1 fruit fly cellular context compared by ENCODE assay signal in the genomic region with DNA sequence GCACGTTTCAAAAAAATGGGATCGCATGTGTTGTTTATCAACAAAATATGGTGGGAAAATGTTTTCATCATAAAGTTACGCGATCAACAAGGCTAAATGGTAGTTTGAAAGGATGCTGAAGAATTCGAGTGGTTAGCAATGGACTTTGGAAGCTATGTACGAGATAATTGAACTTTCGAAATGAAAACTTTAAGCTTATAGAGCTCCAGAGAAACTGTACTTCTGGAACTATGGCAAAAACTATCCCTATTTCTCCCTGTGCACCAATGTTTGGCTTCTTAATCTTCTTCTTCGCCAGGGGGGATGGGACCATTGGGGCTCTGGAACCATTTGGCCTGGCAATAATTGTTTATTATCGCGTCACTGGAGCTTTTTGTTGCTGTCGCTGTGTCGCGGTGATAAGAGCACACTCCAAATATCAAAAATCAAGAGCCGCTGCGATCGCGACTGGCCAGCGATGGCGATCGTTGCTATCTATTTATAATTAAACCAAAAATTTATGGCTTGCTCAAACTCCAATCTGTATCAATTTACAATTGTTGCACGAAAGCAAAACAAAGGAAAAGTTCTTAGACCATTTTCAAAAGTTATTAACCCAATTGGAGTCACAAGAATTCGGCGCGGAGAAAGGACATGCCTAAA.
TF ChIP-seq lines count a peak whose summit lies in the region.

No protein-coding gene starts in this region.

TF ChIP-seq in whole organism, embryonic, 481 proteins besides CTCF, POLR2A, EP300 and RAD21 (continued from another document and continues in another):
- TF ChIP-seq CG16813 (GFP tag; IDR thresholded peaks at IDR 0.05; lab: Robert Waterston, UW; ENCODE audit: partially characterized antibody) (no peak), CG14965 (GFP tag; optimal IDR thresholded peaks at IDR 0.05; lab: Kevin White, UChicago; ENCODE audit: borderline replicate concordance) (no peak), mirr (GFP tag; optimal IDR thresholded peaks at IDR 0.05; lab: Kevin White, UChicago) (peak; percentile 40), corto (GFP tag; optimal IDR thresholded peaks at IDR 0.05; lab: Kevin White, UChicago) (no peak), Doc2 (GFP tag; IDR thresholded peaks at IDR 0.05; lab: Robert Waterston, UW) (no peak), GATAe (GFP tag; conservative IDR thresholded peaks at IDR 0.05; lab: Robert Waterston, UW) (no peak), CoRest (tag; optimal IDR thresholded peaks at IDR 0.05; lab: Kevin White, UChicago) (peak; percentile 65), CG8089 (GFP tag; optimal IDR thresholded peaks at IDR 0.05; lab: Kevin White, UChicago) (no peak), CG1832 (GFP tag; optimal IDR thresholded peaks at IDR 0.05; lab: Kevin White, UChicago) (no peak), CG11696 (GFP tag; IDR thresholded peaks at IDR 0.05; lab: Robert Waterston, UW) (no peak), CG5245 (GFP tag; optimal IDR thresholded peaks at IDR 0.05; lab: Kevin White, UChicago) (no peak), sens-2 (GFP tag; IDR thresholded peaks at IDR 0.05; lab: Robert Waterston, UW) (no peak), H15 (GFP tag; IDR thresholded peaks at IDR 0.05; lab: Robert Waterston, UW) (no peak), chn (GFP tag; optimal IDR thresholded peaks at IDR 0.05; lab: Kevin White, UChicago) (no peak), disco-r (GFP tag; optimal IDR thresholded peaks at IDR 0.05; lab: Kevin White, UChicago) (peak; percentile 11), CG12942 (GFP tag; optimal IDR thresholded peaks at IDR 0.05; lab: Kevin White, UChicago) (no peak), knrl (GFP tag; IDR thresholded peaks at IDR 0.05; lab: Robert Waterston, UW; ENCODE audit: partially characterized antibody) (no peak), CG17186 (GFP tag; optimal IDR thresholded peaks at IDR 0.05; lab: Kevin White, UChicago) (no peak), ewg (GFP tag; optimal IDR thresholded peaks at IDR 0.05; lab: Kevin White, UChicago) (no peak), HLH54F (GFP tag; optimal IDR thresholded peaks at IDR 0.05; lab: Kevin White, UChicago) (peak; percentile 33), Tbp (GFP tag; optimal IDR thresholded peaks at IDR 0.05; lab: Kevin White, UChicago) (no peak), CG13296 (GFP tag; optimal IDR thresholded peaks at IDR 0.05; lab: Kevin White, UChicago) (peak; percentile 53), wek (GFP tag; optimal IDR thresholded peaks at IDR 0.05; lab: Kevin White, UChicago) (no peak), Lim3 (GFP tag; IDR thresholded peaks at IDR 0.05; lab: Robert Waterston, UW) (no peak), CG11695 (GFP tag; IDR thresholded peaks at IDR 0.05; lab: Robert Waterston, UW) (0 out of 3 replicates have a peak, but pooled peaks have one; percentile 47), tap (tag; optimal IDR thresholded peaks at IDR 0.05; lab: Kevin White, UChicago) (no peak), chm (GFP tag; IDR thresholded peaks at IDR 0.05; lab: Robert Waterston, UW) (no peak), Hand (GFP tag; optimal IDR thresholded peaks at IDR 0.05; lab: Kevin White, UChicago) (peak; percentile 51), grau (tag; optimal IDR thresholded peaks at IDR 0.05; lab: Kevin White, UChicago) (peak; percentile 67), klu (GFP tag; IDR thresholded peaks at IDR 0.05; lab: Robert Waterston, UW) (peak; percentile 22; the same call in 1 of the 2 replicates), mld (GFP tag; IDR thresholded peaks at IDR 0.05; lab: Robert Waterston, UW; ENCODE audit: partially characterized antibody) (no peak), pum (GFP tag; optimal IDR thresholded peaks at IDR 0.05; lab: Kevin White, UChicago) (no peak), dan (GFP tag; IDR thresholded peaks at IDR 0.05; lab: Robert Waterston, UW) (no peak), CG14860 (GFP tag; IDR thresholded peaks at IDR 0.05; lab: Robert Waterston, UW; ENCODE audit: partially characterized antibody) (no peak), gsb-n (tag; optimal IDR thresholded peaks at IDR 0.05; lab: Kevin White, UChicago) (no peak), gcm2 (GFP tag; optimal IDR thresholded peaks at IDR 0.05; lab: Kevin White, UChicago) (no peak), insv (GFP tag; optimal IDR thresholded peaks at IDR 0.05; lab: Kevin White, UChicago) (no peak), CG17385 (GFP tag; optimal IDR thresholded peaks at IDR 0.05; lab: Kevin White, UChicago) (peak; percentile 57), zen2 (GFP tag; IDR thresholded peaks at IDR 0.05; lab: Robert Waterston, UW; ENCODE audit: partially characterized antibody) (no peak), rib (GFP tag; IDR thresholded peaks at IDR 0.05; lab: Robert Waterston, UW) (no peak), gem (tag; optimal IDR thresholded peaks at IDR 0.05; lab: Kevin White, UChicago) (peak; percentile 61), CG3065 (GFP tag; optimal IDR thresholded peaks at IDR 0.05; lab: Kevin White, UChicago) (no peak), Hr78 (GFP tag; optimal IDR thresholded peaks at IDR 0.05; lab: Kevin White, UChicago) (no peak), Asciz (GFP tag; optimal IDR thresholded peaks at IDR 0.05; lab: Kevin White, UChicago) (no peak), ftz-f1 (GFP tag; optimal IDR thresholded peaks at IDR 0.05; lab: Kevin White, UChicago) (no peak), CG34224 (GFP tag; IDR thresholded peaks at IDR 0.05; lab: Robert Waterston, UW; ENCODE audit: partially characterized antibody) (no peak), org-1 (GFP tag; optimal IDR thresholded peaks at IDR 0.05; lab: Kevin White, UChicago) (peak; percentile 30), abd-A (tag; optimal IDR thresholded peaks at IDR 0.05; lab: Kevin White, UChicago) (no peak), kah (GFP tag; optimal IDR thresholded peaks at IDR 0.05; lab: Kevin White, UChicago) (no peak), zen (tag; optimal IDR thresholded peaks at IDR 0.05; lab: Kevin White, UChicago) (no peak), kay (GFP tag; optimal IDR thresholded peaks at IDR 0.05; lab: Kevin White, UChicago) (no peak), CG13287 (GFP tag; IDR thresholded peaks at IDR 0.05; lab: Robert Waterston, UW; ENCODE audit: partially characterized antibody) (no peak), Lpt (GFP tag; optimal IDR thresholded peaks at IDR 0.05; lab: Kevin White, UChicago) (no peak), CG2199 (GFP tag; IDR thresholded peaks at IDR 0.05; lab: Robert Waterston, UW) (no peak), CG7963 (GFP tag; IDR thresholded peaks at IDR 0.05; lab: Robert Waterston, UW; ENCODE audit: partially characterized antibody) (no peak), ken (GFP tag; IDR thresholded peaks at IDR 0.05; lab: Robert Waterston, UW) (no peak), Opbp (GFP tag; IDR thresholded peaks at IDR 0.05; lab: Robert Waterston, UW; ENCODE audit: partially characterized antibody) (no peak), Ada2b (GFP tag; IDR thresholded peaks at IDR 0.05; lab: Robert Waterston, UW) (no peak), sqz (GFP tag; optimal IDR thresholded peaks at IDR 0.05; lab: Kevin White, UChicago) (no peak), crp (GFP tag; optimal IDR thresholded peaks at IDR 0.05; lab: Kevin White, UChicago) (no peak), D19A (tag; optimal IDR thresholded peaks at IDR 0.05; lab: Kevin White, UChicago) (no peak), HmgD (GFP tag; optimal IDR thresholded peaks at IDR 0.05; lab: Kevin White, UChicago) (no peak), unpg (GFP tag; optimal IDR thresholded peaks at IDR 0.05; lab: Kevin White, UChicago) (peak; percentile 38), gsb (GFP tag; IDR thresholded peaks at IDR 0.05; lab: Robert Waterston, UW) (no peak), btn (GFP tag; optimal IDR thresholded peaks at IDR 0.05; lab: Kevin White, UChicago) (no peak), CG12744 (GFP tag; optimal IDR thresholded peaks at IDR 0.05; lab: Kevin White, UChicago) (no peak), lilli (GFP tag; optimal IDR thresholded peaks at IDR 0.05; lab: Kevin White, UChicago) (peak; percentile 60), TFAM (GFP tag; optimal IDR thresholded peaks at IDR 0.05; lab: Kevin White, UChicago) (no peak), shn (GFP tag; optimal IDR thresholded peaks at IDR 0.05; lab: Kevin White, UChicago) (peak; percentile 53), Gug (GFP tag; IDR thresholded peaks at IDR 0.05; lab: Robert Waterston, UW) (peak; percentile 21; the same call in 1 of the 4 replicates), dpn (GFP tag; optimal IDR thresholded peaks at IDR 0.05; lab: Kevin White, UChicago) (peak; percentile 15 to 55), CG8359 (GFP tag; optimal IDR thresholded peaks at IDR 0.05; lab: Kevin White, UChicago; ENCODE audit: borderline replicate concordance) (no peak), bsh (GFP tag; optimal IDR thresholded peaks at IDR 0.05; lab: Kevin White, UChicago) (no peak), Awh (GFP tag; IDR thresholded peaks at IDR 0.05; lab: Robert Waterston, UW) (no peak), CG11398 (GFP tag; optimal IDR thresholded peaks at IDR 0.05; lab: Kevin White, UChicago) (no peak), CG3838 (GFP tag; optimal IDR thresholded peaks at IDR 0.05; lab: Kevin White, UChicago) (no peak), ssp (GFP tag; IDR thresholded peaks at IDR 0.05; lab: Robert Waterston, UW) (no peak), CG4360 (GFP tag; IDR thresholded peaks at IDR 0.05; lab: Robert Waterston, UW) (no peak), mam (GFP tag; optimal IDR thresholded peaks at IDR 0.05; lab: Kevin White, UChicago) (peak; percentile 42), dysf (GFP tag; IDR thresholded peaks at IDR 0.05; lab: Robert Waterston, UW) (peak; percentile 73; the same call in 2 of the 3 replicates), CG2875 (GFP tag; optimal IDR thresholded peaks at IDR 0.05; lab: Kevin White, UChicago) (no peak), Adf1 (GFP tag; IDR thresholded peaks at IDR 0.05; lab: Robert Waterston, UW) (no peak), wor (GFP tag; IDR thresholded peaks at IDR 0.05; lab: Robert Waterston, UW) (no peak), CG8478 (optimal IDR thresholded peaks at IDR 0.05; lab: Kevin White, UChicago) (no peak), grn (GFP tag; optimal IDR thresholded peaks at IDR 0.05; lab: Kevin White, UChicago) (peak; percentile 72), luna (GFP tag; optimal IDR thresholded peaks at IDR 0.05; lab: Kevin White, UChicago) (no peak), CG31224 (GFP tag; IDR thresholded peaks at IDR 0.05; lab: Robert Waterston, UW) (0 out of 2 replicates have a peak, but pooled peaks have one; percentile 14), CG18262 (tag; optimal IDR thresholded peaks at IDR 0.05; lab: Kevin White, UChicago) (no peak), HLH3B (GFP tag; IDR thresholded peaks at IDR 0.05; lab: Robert Waterston, UW) (no peak), Atf3 (GFP tag; optimal IDR thresholded peaks at IDR 0.05; lab: Kevin White, UChicago) (no peak), vvl (GFP tag; IDR thresholded peaks at IDR 0.05; lab: Robert Waterston, UW) (no peak), CG15011 (GFP tag; optimal IDR thresholded peaks at IDR 0.05; lab: Kevin White, UChicago) (peak; percentile 12), CkIIα-i1 (GFP tag; IDR thresholded peaks at IDR 0.05; lab: Robert Waterston, UW) (no peak), Side (GFP tag; optimal IDR thresholded peaks at IDR 0.05; lab: Kevin White, UChicago) (no peak), CG18599 (GFP tag; optimal IDR thresholded peaks at IDR 0.05; lab: Kevin White, UChicago) (peak; percentile 84), CG15514 (GFP tag; optimal IDR thresholded peaks at IDR 0.05; lab: Kevin White, UChicago) (peak; percentile 62), toy (GFP tag; IDR thresholded peaks at IDR 0.05; lab: Robert Waterston, UW) (no peak), CG11093 (GFP tag; IDR thresholded peaks at IDR 0.05; lab: Robert Waterston, UW) (no peak), CG14050 (GFP tag; IDR thresholded peaks at IDR 0.05; lab: Robert Waterston, UW) (no peak), CG3847 (GFP tag; IDR thresholded peaks at IDR 0.05; lab: Robert Waterston, UW) (peak; percentile 44), Hey (tag; optimal IDR thresholded peaks at IDR 0.05; lab: Kevin White, UChicago) (no peak), Fer3 (tag; optimal IDR thresholded peaks at IDR 0.05; lab: Kevin White, UChicago) (peak; percentile 55), CG17802 (tag; optimal IDR thresholded peaks at IDR 0.05; lab: Kevin White, UChicago) (no peak), Hmr (GFP tag; optimal IDR thresholded peaks at IDR 0.05; lab: Kevin White, UChicago) (peak; percentile 72), NC2β (GFP tag; optimal IDR thresholded peaks at IDR 0.05; lab: Kevin White, UChicago) (no peak), hth (optimal IDR thresholded peaks at IDR 0.05; lab: Kevin White, UChicago) (no peak), ci (GFP tag; IDR thresholded peaks at IDR 0.05; lab: Robert Waterston, UW) (no peak), tup (GFP tag; optimal IDR thresholded peaks at IDR 0.05; lab: Kevin White, UChicago) (no peak), Optix (GFP tag; IDR thresholded peaks at IDR 0.05; lab: Robert Waterston, UW) (no peak), CG11560 (tag; IDR thresholded peaks at IDR 0.05; lab: Robert Waterston, UW) (no peak), croc (GFP tag; conservative IDR thresholded peaks at IDR 0.05; lab: Robert Waterston, UW) (no peak), Lhr (GFP tag; optimal IDR thresholded peaks at IDR 0.05; lab: Kevin White, UChicago) (no peak), CG12236 (GFP tag; optimal IDR thresholded peaks at IDR 0.05; lab: Kevin White, UChicago) (no peak), amos (GFP tag; IDR thresholded peaks at IDR 0.05; lab: Robert Waterston, UW; ENCODE audit: partially characterized antibody) (no peak), emc (GFP tag; optimal IDR thresholded peaks at IDR 0.05; lab: Kevin White, UChicago) (peak; percentile 27), Usf (GFP tag; optimal IDR thresholded peaks at IDR 0.05; lab: Kevin White, UChicago) (peak; percentile 28), CG4730 (GFP tag; IDR thresholded peaks at IDR 0.05; lab: Robert Waterston, UW) (peak; percentile 12; the same call in 1 of the 2 replicates), Mad (GFP tag; optimal IDR thresholded peaks at IDR 0.05; lab: Kevin White, UChicago) (no peak), CG16863 (GFP tag; optimal IDR thresholded peaks at IDR 0.05; lab: Kevin White, UChicago) (no peak), CG17829 (tag; optimal IDR thresholded peaks at IDR 0.05; lab: Kevin White, UChicago) (no peak), slp2 (GFP tag; optimal IDR thresholded peaks at IDR 0.05; lab: Kevin White, UChicago) (no peak), CG11247 (GFP tag; IDR thresholded peaks at IDR 0.05; lab: Robert Waterston, UW) (no peak), CG4282 (GFP tag; optimal IDR thresholded peaks at IDR 0.05; lab: Kevin White, UChicago) (no peak), CG10366 (GFP tag; IDR thresholded peaks at IDR 0.05; lab: Robert Waterston, UW) (no peak), sob (GFP tag; IDR thresholded peaks at IDR 0.05; lab: Robert Waterston, UW) (no peak), ranshi (GFP tag; IDR thresholded peaks at IDR 0.05; lab: Robert Waterston, UW) (no peak), CG13775 (GFP tag; optimal IDR thresholded peaks at IDR 0.05; lab: Kevin White, UChicago) (peak; percentile 33), CG15696 (tag; optimal IDR thresholded peaks at IDR 0.05; lab: Kevin White, UChicago) (no peak)
